Worm (Caenorhabditis elegans) whole organism, young adult: ENCODE measurements around the gene F54B8.4.
"Not testable (repeated sequence)": the region's sequence is repeated elsewhere in the genome, so short reads cannot be mapped to it uniquely, and the experiment has no call there.

Experiments
- F49E8.2 ChIP-seq: sonication (generic microtip); optimal IDR thresholded peaks from 3 replicates; lab custom pipeline; 2017; ENCODE audit warnings: missing genetic modification characterization, mild to moderate bottlenecking, missing compliant biosample characterization, antibody characterized with exemption, moderate library complexity; ENCODE audit not compliant: insufficient read depth
- K12H6.12 ChIP-seq: fragments of 200-800 bp; sonication (Bioruptor generic); optimal IDR thresholded peaks from 2 replicates; lab custom pipeline; 2018; ENCODE audit warnings: mild to moderate bottlenecking, missing genetic modification characterization, missing compliant biosample characterization
- T26A5.8 ChIP-seq: sonication (generic microtip); optimal IDR thresholded peaks from 2 replicates; lab custom pipeline; 2016; ENCODE audit warnings: missing genetic modification characterization, missing compliant biosample characterization
- Y67H2A.10 ChIP-seq: fragments of 200-800 bp; sonication (Bioruptor generic); conservative IDR thresholded peaks from 2 replicates; pipeline ENCODE4 v1.3.6; 2022; ENCODE audit warnings: missing genetic modification reagents, missing genetic modification characterization, missing compliant biosample characterization
- bed-1 ChIP-seq: fragments of 200-800 bp; sonication (Bioruptor generic); IDR thresholded peaks from 2 replicates; pipeline ENCODE4 v1.3.6; 2022; ENCODE audit warnings: missing genetic modification reagents, missing genetic modification characterization, missing compliant biosample characterization
- ccch-3 ChIP-seq: fragments of 200-800 bp; sonication (Bioruptor generic); optimal IDR thresholded peaks from 2 replicates; lab custom pipeline; 2018; ENCODE audit warnings: mild to moderate bottlenecking, missing genetic modification characterization, missing compliant biosample characterization
- cebp-2 ChIP-seq: fragments of 200-800 bp; sonication (Bioruptor generic); IDR thresholded peaks from 2 replicates; pipeline ENCODE4 v1.3.6; 2022; ENCODE audit warnings: missing genetic modification characterization, missing compliant biosample characterization
- ceh-27 ChIP-seq: fragments of 200-800 bp; sonication (Bioruptor generic); optimal IDR thresholded peaks from 2 replicates; lab custom pipeline; 2018; ENCODE audit warnings: mild to moderate bottlenecking, missing genetic modification characterization, moderate library complexity, missing compliant biosample characterization
- dox-1 ChIP-seq: fragments of 200-800 bp; sonication (Bioruptor generic); IDR thresholded peaks from 2 replicates; pipeline ENCODE4 v1.3.6; 2022; ENCODE audit warnings: missing genetic modification reagents, missing genetic modification characterization, missing compliant biosample characterization
- dpff-1 ChIP-seq: sonication (generic microtip); optimal IDR thresholded peaks from 2 replicates; lab custom pipeline; 2017; ENCODE audit warnings: mild to moderate bottlenecking, missing genetic modification characterization, missing compliant biosample characterization
- ekl-4 ChIP-seq: fragments of 200-800 bp; sonication (Bioruptor generic); IDR thresholded peaks from 2 replicates; pipeline ENCODE4 v1.3.6; 2022; ENCODE audit warnings: missing genetic modification reagents, missing genetic modification characterization, missing compliant biosample characterization
- hsf-1 ChIP-seq: fragments of 200-800 bp; sonication (Bioruptor generic); IDR thresholded peaks from 2 replicates; pipeline ENCODE4 v1.3.6; 2022; ENCODE audit warnings: missing genetic modification reagents, missing genetic modification characterization, missing compliant biosample characterization
- lag-1 ChIP-seq: fragments of 200-800 bp; sonication (Bioruptor generic); IDR thresholded peaks from 2 replicates; pipeline ENCODE4 v1.3.6; 2022; ENCODE audit warnings: missing genetic modification reagents, missing genetic modification characterization, missing compliant biosample characterization
- lin-54 ChIP-seq: fragments of 200-800 bp; sonication (Bioruptor generic); optimal IDR thresholded peaks from 2 replicates; lab custom pipeline; 2018; ENCODE audit warnings: mild to moderate bottlenecking, missing genetic modification characterization, missing compliant biosample characterization
- lsl-1 ChIP-seq: fragments of 200-800 bp; sonication (Bioruptor generic); optimal IDR thresholded peaks from 2 replicates; lab custom pipeline; 2018; ENCODE audit warnings: mild to moderate bottlenecking, missing genetic modification characterization, moderate library complexity, missing compliant biosample characterization
- mel-28 ChIP-seq: sonication (generic microtip); optimal IDR thresholded peaks from 2 replicates; lab custom pipeline; 2016; ENCODE audit warnings: borderline replicate concordance, mild to moderate bottlenecking, missing genetic modification characterization, missing compliant biosample characterization
- nfya-1 ChIP-seq: sonication (generic microtip); optimal IDR thresholded peaks from 2 replicates; lab custom pipeline; 2017; ENCODE audit warnings: antibody characterized with exemption, missing compliant biosample characterization, missing genetic modification characterization, borderline replicate concordance; ENCODE audit not compliant: insufficient read depth
- nfya-2 ChIP-seq: fragments of 200-800 bp; sonication (Bioruptor generic); IDR thresholded peaks from 2 replicates; pipeline ENCODE4 v1.3.6; 2022; ENCODE audit warnings: missing genetic modification reagents, missing genetic modification characterization, missing compliant biosample characterization
- nfyb-1 ChIP-seq: fragments of 200-800 bp; sonication (Bioruptor generic); IDR thresholded peaks from 2 replicates; pipeline ENCODE4 v1.3.6; 2022; ENCODE audit warnings: missing genetic modification reagents, missing genetic modification characterization, missing compliant biosample characterization
- nhr-120 ChIP-seq: fragments of 200-800 bp; sonication (Bioruptor generic); IDR thresholded peaks from 2 replicates; pipeline ENCODE4 v1.3.6; 2022; ENCODE audit warnings: missing genetic modification characterization, missing compliant biosample characterization
- nhr-27 ChIP-seq: fragments of 200-800 bp; sonication (Bioruptor generic); optimal IDR thresholded peaks from 2 replicates; lab custom pipeline; 2018; ENCODE audit warnings: mild to moderate bottlenecking, missing genetic modification characterization, moderate library complexity, missing compliant biosample characterization
- snpc-1.1 ChIP-seq: sonication (generic microtip); optimal IDR thresholded peaks from 2 replicates; lab custom pipeline; 2017; ENCODE audit warnings: missing genetic modification characterization, mild to moderate bottlenecking, missing compliant biosample characterization, antibody characterized with exemption, moderate library complexity, missing genotype, missing genetic modification reagents; ENCODE audit not compliant: insufficient read depth
- snpc-1.3 ChIP-seq: sonication (generic microtip); optimal IDR thresholded peaks from 2 replicates; lab custom pipeline; 2017; ENCODE audit warnings: missing genetic modification characterization, mild to moderate bottlenecking, missing compliant biosample characterization, antibody characterized with exemption, moderate library complexity, missing genotype, missing genetic modification reagents; ENCODE audit not compliant: insufficient read depth
- snpc-3.4 ChIP-seq: sonication (generic microtip); optimal IDR thresholded peaks from 2 replicates; lab custom pipeline; 2017; ENCODE audit warnings: missing genetic modification characterization, mild to moderate bottlenecking, missing compliant biosample characterization, antibody characterized with exemption, moderate library complexity, missing genotype, missing genetic modification reagents
- snpc-4 ChIP-seq, 5 experiments: fragments of 150-350 bp in 1 of 5; sonication (generic microtip) in 4 of 5; optimal IDR thresholded peaks; 2 replicates each; lab custom pipeline; 2014 to 2018; ENCODE audit warnings: missing genetic modification characterization in 5 of 5, missing biosample characterization in 3 of 5, antibody characterized with exemption in 2 of 5, mild to moderate bottlenecking in 2 of 5, missing compliant biosample characterization in 2 of 5, missing genotype in 2 of 5, moderate library complexity in 2 of 5, missing genetic modification reagents in 1 of 5
- tbp1 ChIP-seq: fragments of 200-800 bp; sonication (Bioruptor generic); optimal IDR thresholded peaks from 2 replicates; lab custom pipeline; 2018; ENCODE audit warnings: mild to moderate bottlenecking, missing genetic modification characterization, missing compliant biosample characterization
- tbx-9 ChIP-seq: sonication (generic microtip); optimal IDR thresholded peaks from 2 replicates; lab custom pipeline; 2016; ENCODE audit warnings: borderline replicate concordance, missing genetic modification characterization, inconsistent platforms, missing compliant biosample characterization
- tlf-1 ChIP-seq: fragments of 200-800 bp; sonication (Bioruptor generic); optimal IDR thresholded peaks from 2 replicates; lab custom pipeline; 2018; ENCODE audit warnings: mild to moderate bottlenecking, missing genetic modification characterization, missing compliant biosample characterization
- unc-62 ChIP-seq: fragments of 150-350 bp; optimal IDR thresholded peaks from 2 replicates; lab custom pipeline; 2014; ENCODE audit warnings: missing biosample characterization, missing genetic modification reagents, missing genetic modification characterization
- zfh-2 ChIP-seq: fragments of 200-800 bp; sonication (Bioruptor generic); conservative IDR thresholded peaks from 2 replicates; pipeline ENCODE4 v1.3.6; 2022; ENCODE audit warnings: missing genetic modification reagents, missing genetic modification characterization, missing compliant biosample characterization
- ztf-22 ChIP-seq: fragments of 200-800 bp; sonication (Bioruptor generic); optimal IDR thresholded peaks from 2 replicates; lab custom pipeline; 2018; ENCODE audit warnings: mild to moderate bottlenecking, missing genetic modification characterization, moderate library complexity, missing compliant biosample characterization
- ztf-3 ChIP-seq: fragments of 200-800 bp; sonication (Bioruptor generic); optimal IDR thresholded peaks from 2 replicates; lab custom pipeline; 2018; ENCODE audit warnings: mild to moderate bottlenecking, missing genetic modification characterization, missing compliant biosample characterization
- ztf-6 ChIP-seq: fragments of 200-800 bp; sonication (Bioruptor generic); IDR thresholded peaks from 2 replicates; pipeline ENCODE4 v1.3.6; 2022; ENCODE audit warnings: missing genetic modification reagents, missing genetic modification characterization, missing compliant biosample characterization

F54B8.4 gene

DNA sequence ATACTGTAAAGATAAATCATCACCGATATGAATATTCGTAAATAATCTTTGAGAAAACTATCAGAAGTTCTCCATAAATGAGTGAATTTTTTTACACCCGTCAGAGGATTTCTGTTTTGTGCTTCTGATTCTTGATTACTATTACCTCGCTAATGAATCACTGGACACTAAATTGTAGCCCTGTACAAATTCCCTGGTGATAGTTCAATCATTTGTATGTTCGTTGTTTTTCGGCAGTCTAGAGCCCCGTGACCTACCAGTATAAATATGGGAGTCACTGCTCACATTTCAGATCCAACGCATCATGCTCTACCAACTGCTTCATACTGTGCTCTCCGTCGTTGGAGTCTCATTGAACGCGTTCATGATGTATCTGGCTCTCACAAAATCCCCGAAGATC is 13.1 kb upstream of the F54B8.4 start, which contains the start of gene srd-27:
Gene srd-27 (plus strand): TSS at position 301 of the 400 bp plus-strand sequence.
- not testable (repeated sequence) for TF ChIP-seq nfyb-1 (GFP tag; lab: Robert Waterston, UW); ceh-27 (GFP tag; lab: Kevin White, UChicago); ztf-6 (GFP tag; lab: Robert Waterston, UW)

- TF ChIP-seq ztf-22 (GFP tag; lab: Kevin White, UChicago); ekl-4 (GFP tag; lab: Robert Waterston, UW); tbx-9: not testable (repeated sequence)
Measured at ce11 chrV:15803748-15804147, 12.4 kb upstream of the F54B8.4 start, which contains the start of gene T26E4.18. Gene T26E4.18 (minus strand): TSS chrV:15803848.

DNA sequence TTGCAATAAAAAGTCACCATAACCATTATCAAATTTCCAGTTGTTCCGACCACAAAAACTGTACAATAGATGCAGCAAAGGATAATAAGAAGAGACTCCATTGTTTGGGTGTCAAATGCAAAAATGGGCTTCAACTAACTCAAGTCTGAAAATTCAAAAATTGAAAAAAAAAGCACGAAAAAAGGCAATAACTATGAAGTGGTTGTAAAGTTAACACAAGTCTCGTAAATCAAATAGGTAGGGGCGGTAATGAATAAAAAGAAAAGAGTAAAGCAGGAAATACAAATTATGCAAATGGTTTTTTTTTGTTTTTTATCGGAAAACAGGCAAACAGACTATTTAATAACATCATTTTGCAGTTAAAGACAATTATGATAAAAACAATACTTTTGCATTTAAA is 8.8 kb upstream of the F54B8.4 start, which contains the start of gene srsx-38:
Gene srsx-38 (minus strand): TSS at position 101 of the 400 bp plus-strand sequence.
- not testable (repeated sequence) for TF ChIP-seq ztf-3 (GFP tag; lab: Kevin White, UChicago); bed-1 (GFP tag; lab: Robert Waterston, UW); Y67H2A.10 (GFP tag; lab: Robert Waterston, UW)

DNA sequence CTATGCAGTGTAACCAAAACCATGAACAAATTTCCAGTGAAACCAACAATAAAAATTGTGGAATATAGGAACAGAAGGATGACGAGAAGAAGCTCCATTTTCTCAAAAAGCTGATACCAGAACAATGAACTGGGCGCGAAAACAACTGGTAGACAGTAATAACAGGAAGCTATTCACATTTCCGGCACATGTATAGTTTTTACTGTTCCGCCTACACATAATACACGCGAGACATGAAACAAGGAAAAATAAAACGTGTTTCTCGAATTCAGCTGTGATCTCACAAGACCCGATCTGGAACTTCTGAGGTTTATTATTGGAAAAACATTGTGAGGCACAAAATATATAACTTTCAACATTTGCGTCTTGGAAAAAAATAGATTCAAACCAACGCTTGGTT is 6.6 kb upstream of the F54B8.4 start, which contains the start of gene srsx-36:
Gene srsx-36 (minus strand): TSS at position 101 of the 400 bp plus-strand sequence.
- TF ChIP-seq snpc-1.3 (no peak), nfya-2 (GFP tag; lab: Robert Waterston, UW) (no peak), lin-54 (no peak), unc-62 (GFP tag; lab: Kevin White, UChicago) (no peak), ccch-3 (GFP tag; lab: Kevin White, UChicago) (no peak), F49E8.2 (tag; lab: Kevin White, UChicago) (no peak), hsf-1 (no peak), T26A5.8 (tag; lab: Kevin White, UChicago) (no peak), dpff-1 (tag; lab: Kevin White, UChicago) (no peak), nfya-1 (tag; lab: Kevin White, UChicago) (no peak), nfyb-1 (GFP tag; lab: Robert Waterston, UW) (no peak), tlf-1 (GFP tag; lab: Kevin White, UChicago) (no peak), Y67H2A.10 (GFP tag; lab: Robert Waterston, UW) (no peak), K12H6.12 (no peak), snpc-4 (GFP tag; optimal IDR thresholded peaks at IDR 0.05; lab: Kevin White, UChicago) (no peak), snpc-4 (tag; optimal IDR thresholded peaks at IDR 0.05; lab: Kevin White, UChicago) (no peak), nhr-120 (GFP tag; lab: Robert Waterston, UW) (no peak), lsl-1 (GFP tag; lab: Kevin White, UChicago) (no peak), dox-1 (GFP tag; lab: Robert Waterston, UW) (no peak)

ce11 chrV:15810446-15810845 is 5.7 kb upstream of the F54B8.4 start, which contains the start of gene F54B8.1:
Gene F54B8.1 (plus strand): TSS chrV:15810746.
- TF ChIP-seq snpc-1.1 (no peak), K12H6.12 (no peak), lag-1 (no peak), mel-28 (tag; lab: Kevin White, UChicago) (no peak), cebp-2 (GFP tag; lab: Robert Waterston, UW) (no peak), ekl-4 (GFP tag; lab: Robert Waterston, UW) (no peak), zfh-2 (no peak), tbp1 (GFP tag; lab: Kevin White, UChicago) (no peak), nhr-27 (no peak), snpc-3.4 (tag; lab: Kevin White, UChicago) (no peak), Y67H2A.10 (GFP tag; lab: Robert Waterston, UW) (no peak)
